Worm (Caenorhabditis elegans): ENCODE data around the gene nhr-124.

Gene nhr-124

ce11 chrV:3843926-3844325, 42.1 kb downstream of the nhr-124 start, which contains the start of gene ugt-32:
Gene ugt-32 (minus strand): TSS chrV:3844007.
- TF ChIP-seq efl-1 (optimal IDR thresholded peaks at IDR 0.05) (no peak), efl-1 (GFP tag; optimal IDR thresholded peaks at IDR 0.05 in 1 of 2) (peak in 1 of 2 experiments; percentile 37), zag-1 (tag; optimal IDR thresholded peaks at IDR 0.05) (no peak), elt-3 (tag; optimal IDR thresholded peaks at IDR 0.05) (peak in 1 of 6 experiments; percentile 0), C34B4.2 (tag; optimal IDR thresholded peaks at IDR 0.05) (no peak), mep-1 (tag; optimal IDR thresholded peaks at IDR 0.05) (no peak), blmp-1 (tag; optimal IDR thresholded peaks at IDR 0.05) (no peak), grh-1 (GFP tag; IDR thresholded peaks at IDR 0.05) (no peak), snu-23 (GFP tag; optimal IDR thresholded peaks at IDR 0.05) (no peak), elt-2 (tag; optimal IDR thresholded peaks at IDR 0.05) (peak; percentile 10)

DNA sequence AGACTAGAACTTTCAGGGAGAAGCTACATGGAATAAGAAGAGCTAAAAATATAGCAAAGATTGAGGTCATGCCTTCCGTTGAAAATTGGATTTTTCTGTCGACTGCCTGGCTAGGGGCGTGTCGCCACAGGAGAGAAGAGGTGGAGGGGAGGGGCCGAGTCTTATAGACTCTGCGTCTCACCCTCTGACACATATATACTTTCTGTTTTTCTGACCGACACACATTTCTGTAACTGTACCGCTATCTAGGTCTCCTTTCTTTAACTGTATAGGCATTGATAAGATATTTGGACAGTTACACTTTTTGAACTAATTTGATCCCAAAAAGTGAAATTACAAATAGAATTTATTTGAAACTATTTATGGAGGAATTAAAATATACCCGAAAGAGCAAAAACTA, 44.5 kb downstream of the nhr-124 start:
- TF ChIP-seq jun-1 (tag; optimal IDR thresholded peaks at IDR 0.05) (no peak), nhr-12 (tag; optimal IDR thresholded peaks at IDR 0.05) (no peak), nhr-85 (tag) (peak; percentile 47), elt-3 (tag; optimal IDR thresholded peaks at IDR 0.05) (peak in 1 of 6 experiments; percentile 0), swsn-7 (tag; optimal IDR thresholded peaks at IDR 0.05) (no peak)

ce11 chrV:3832661-3833060, 53.3 kb downstream of the nhr-124 start:
- TF ChIP-seq ets-5 (GFP tag; IDR thresholded peaks at IDR 0.05) (no peak), mab-9 (GFP tag; IDR thresholded peaks at IDR 0.05) (no peak), ama-1 (optimal IDR thresholded peaks at IDR 0.05) (no peak), ceh-88 (GFP tag; IDR thresholded peaks at IDR 0.05) (no peak), lsy-2 (tag; optimal IDR thresholded peaks at IDR 0.05) (no peak), fos-1 (tag; optimal IDR thresholded peaks at IDR 0.05) (no peak), sptf-1 (tag; optimal IDR thresholded peaks at IDR 0.05) (no peak), C34B4.2 (tag; optimal IDR thresholded peaks at IDR 0.05) (no peak), hlh-4 (tag; optimal IDR thresholded peaks at IDR 0.05) (no peak), ceh-63 (GFP tag; optimal IDR thresholded peaks at IDR 0.05) (no peak), pqm-1 (tag; optimal IDR thresholded peaks at IDR 0.05) (no peak), nhr-19 (GFP tag; conservative IDR thresholded peaks at IDR 0.05) (no peak), swsn-7 (tag; optimal IDR thresholded peaks at IDR 0.05) (no peak), ztf-4 (tag; optimal IDR thresholded peaks at IDR 0.05) (no peak), ceh-82 (tag; optimal IDR thresholded peaks at IDR 0.05) (no peak)

DNA sequence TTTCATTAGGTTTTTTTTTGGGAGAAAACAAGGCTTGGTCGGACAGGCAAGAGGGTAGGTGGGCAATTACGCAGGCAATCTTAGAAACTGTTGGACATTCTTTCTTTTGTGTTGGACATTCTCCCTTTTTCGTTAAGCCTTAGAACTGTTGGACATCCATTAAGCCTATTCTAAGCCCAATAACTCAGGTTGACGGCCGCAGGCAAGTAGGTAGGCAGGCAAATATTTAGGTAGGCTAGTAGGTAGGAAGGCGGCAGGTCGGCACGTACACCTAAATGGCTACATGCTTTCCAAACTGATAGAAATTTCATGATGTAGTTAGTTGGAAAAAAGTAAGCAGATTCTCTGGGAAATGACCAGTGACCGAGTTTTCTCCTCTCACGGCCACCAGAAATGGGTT, 53.9 kb downstream of the nhr-124 start:
- TF ChIP-seq lin-15B (tag; optimal IDR thresholded peaks at IDR 0.05) (no peak), C04F5.9 (tag; optimal IDR thresholded peaks at IDR 0.05) (no peak), nhr-90 (tag; optimal IDR thresholded peaks at IDR 0.05; ENCODE audit: poor library complexity) (no peak), dpl-1 (GFP tag; optimal IDR thresholded peaks at IDR 0.05) (no peak), ztf-4 (tag; optimal IDR thresholded peaks at IDR 0.05) (no peak), mef-2 (tag; optimal IDR thresholded peaks at IDR 0.05) (no peak), nhr-20 (tag; optimal IDR thresholded peaks at IDR 0.05) (no peak), fkh-10 (GFP tag; optimal IDR thresholded peaks at IDR 0.05) (no peak), nhr-12 (tag; optimal IDR thresholded peaks at IDR 0.05) (no peak)

- TF ChIP-seq unc-30 (tag; optimal IDR thresholded peaks at IDR 0.05) (no peak), aha-1 (tag; optimal IDR thresholded peaks at IDR 0.05) (no peak), nhr-85 (tag) (peak; percentile 17), tbx-2 (tag; optimal IDR thresholded peaks at IDR 0.05) (no peak), lin-35 (GFP tag; optimal IDR thresholded peaks at IDR 0.05) (no peak), rnt-1 (tag; optimal IDR thresholded peaks at IDR 0.05) (no peak)
Measured at ce11 chrV:3831616-3832015, 54.4 kb downstream of the nhr-124 start, which contains the start of gene H10D18.5. Gene H10D18.5 (minus strand): TSS chrV:3831716.
